Worm (Caenorhabditis elegans): ENCODE data around the gene irg-5.

irg-5 gene

DNA sequence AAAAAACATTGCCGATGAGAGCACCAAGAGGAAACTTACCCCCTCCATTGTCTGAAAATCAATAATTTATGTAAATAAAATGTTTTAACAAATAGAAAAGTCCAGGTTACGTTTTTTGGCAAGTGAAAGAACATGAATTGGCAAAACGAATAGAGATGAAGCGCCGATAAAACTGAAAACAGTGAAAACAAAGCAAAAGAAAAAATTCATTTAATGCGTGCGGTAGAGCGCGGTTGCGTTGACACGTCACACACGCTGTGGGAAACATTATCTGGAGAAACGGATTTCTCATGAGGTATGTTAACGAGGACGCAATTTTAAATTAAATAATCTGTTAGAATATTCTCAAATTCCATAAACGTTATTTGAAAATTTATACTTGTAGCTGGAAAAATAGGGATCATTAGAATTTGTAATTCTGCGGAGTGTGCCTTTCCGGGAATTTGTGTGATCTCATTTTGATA lies 23.0 kb downstream of the irg-5 start, which contains the start of gene zipt-9 (continued):
- TF ChIP-seq ZK185.1 (tag; optimal IDR thresholded peaks at IDR 0.05; ENCODE audit: poor library complexity, severe bottlenecking): peak; percentile 84
- peak; percentile 94 for TF ChIP-seq mcd-1 (GFP tag; IDR thresholded peaks at IDR 0.05)
- no peak for TF ChIP-seq Y67H2A.10 (GFP tag; conservative IDR thresholded peaks at IDR 0.05)
- peak; percentile 23 for TF ChIP-seq F22D6.2 (tag; optimal IDR thresholded peaks at IDR 0.05)
- peak; percentile 57 for TF ChIP-seq hmg-1.2 (GFP tag; IDR thresholded peaks at IDR 0.05)
- no peak for TF ChIP-seq let-526 (GFP tag; IDR thresholded peaks at IDR 0.05)
- TF ChIP-seq ztf-22 (GFP tag; optimal IDR thresholded peaks at IDR 0.05): no peak
- no peak; the same call in 1 of the 2 replicates for TF ChIP-seq madf-6 (GFP tag; IDR thresholded peaks at IDR 0.05)
- peak; percentile 47; the same call in 1 of the 2 replicates for TF ChIP-seq D2030.7 (GFP tag; IDR thresholded peaks at IDR 0.05)
- no peak for TF ChIP-seq mxl-1 (tag; optimal IDR thresholded peaks at IDR 0.05)
- peak; percentile 15; the same call in 1 of the 2 replicates for TF ChIP-seq F33H1.4 (GFP tag; IDR thresholded peaks at IDR 0.05)
- no peak for TF ChIP-seq zim-3 (tag; optimal IDR thresholded peaks at IDR 0.05)
- no peak for TF ChIP-seq T26A5.8 (tag; optimal IDR thresholded peaks at IDR 0.05)
- TF ChIP-seq akir-1 (GFP tag; optimal IDR thresholded peaks at IDR 0.05): peak; percentile 35
- TF ChIP-seq him-1 (tag; optimal IDR thresholded peaks at IDR 0.05): peak; percentile 24
- no peak for TF ChIP-seq hsf-1 (GFP tag; IDR thresholded peaks at IDR 0.05)
- peak; percentile 64 for TF ChIP-seq K12H6.12 (tag; optimal IDR thresholded peaks at IDR 0.05)
- TF ChIP-seq ceh-91 (GFP tag; IDR thresholded peaks at IDR 0.05): peak; percentile 54
- TF ChIP-seq tbp1 (GFP tag; optimal IDR thresholded peaks at IDR 0.05): peak; percentile 36
- TF ChIP-seq F49E8.2 (tag; optimal IDR thresholded peaks at IDR 0.05; ENCODE audit: insufficient read depth): peak; percentile 22
- peak; percentile 57 for TF ChIP-seq lsl-1 (GFP tag; optimal IDR thresholded peaks at IDR 0.05)
- TF ChIP-seq Y79H2A.3 (GFP tag; conservative IDR thresholded peaks at IDR 0.05): no peak
- peak; percentile 80 for TF ChIP-seq attf-5 (GFP tag; optimal IDR thresholded peaks at IDR 0.05)
- TF ChIP-seq aptf-2 (GFP tag; conservative IDR thresholded peaks at IDR 0.05): 0 out of 2 replicates have a peak, but pooled peaks have one; percentile 14
- no peak for TF ChIP-seq F57C9.4 (tag; optimal IDR thresholded peaks at IDR 0.05)
- TF ChIP-seq dox-1 (GFP tag; IDR thresholded peaks at IDR 0.05): peak; percentile 80
- TF ChIP-seq nhr-80 (tag; optimal IDR thresholded peaks at IDR 0.05): peak; percentile 49
- TF ChIP-seq bed-2 (GFP tag; IDR thresholded peaks at IDR 0.05): 0 out of 2 replicates have a peak, but pooled peaks have one; percentile 44
- TF ChIP-seq let-607 (tag; optimal IDR thresholded peaks at IDR 0.05): peak in 1 of 2 experiments; percentile 44
- TF ChIP-seq unc-130 (GFP tag; optimal IDR thresholded peaks at IDR 0.05): peak; percentile 15

DNA sequence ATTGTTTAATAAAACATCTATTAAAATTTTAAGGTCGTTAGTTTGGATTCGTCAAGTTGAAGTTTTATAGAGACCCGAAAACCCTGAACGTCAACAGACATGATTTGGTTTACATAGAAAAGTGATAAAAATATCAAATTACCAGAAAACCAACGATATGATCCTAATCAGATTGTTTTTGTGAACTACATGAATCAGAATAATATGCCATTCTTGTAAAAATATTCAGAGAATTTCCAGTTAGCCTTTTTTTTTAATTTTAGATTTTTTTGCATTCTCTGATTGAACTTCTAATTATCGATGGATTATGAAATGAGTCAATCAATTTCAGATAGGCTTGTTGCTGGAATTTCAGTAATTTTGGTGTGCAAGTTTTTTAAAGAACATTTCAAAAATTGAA lies 27.2 kb downstream of the irg-5 start, which contains the start of gene srx-96:
Gene srx-96 (plus strand): TSS at position 301 of the 400 bp plus-strand sequence.
- no peak for TF ChIP-seq nhr-120 (GFP tag; IDR thresholded peaks at IDR 0.05)
- TF ChIP-seq F39B2.1 (GFP tag; IDR thresholded peaks at IDR 0.05): no peak
- TF ChIP-seq sea-2 (GFP tag; IDR thresholded peaks at IDR 0.05): no peak
- TF ChIP-seq mel-28 (tag; optimal IDR thresholded peaks at IDR 0.05; ENCODE audit: borderline replicate concordance): no peak
- TF ChIP-seq K12H6.12 (tag; optimal IDR thresholded peaks at IDR 0.05): no peak
- TF ChIP-seq lin-35 (GFP tag; optimal IDR thresholded peaks at IDR 0.05): no peak
- no peak for TF ChIP-seq cebp-1 (GFP tag; IDR thresholded peaks at IDR 0.05)
- no peak for TF ChIP-seq cebp-1 (tag; optimal IDR thresholded peaks at IDR 0.05)
- no peak for TF ChIP-seq egl-18 (GFP tag; IDR thresholded peaks at IDR 0.05)
- TF ChIP-seq nfyb-1 (GFP tag; IDR thresholded peaks at IDR 0.05): no peak
- TF ChIP-seq B0336.3 (GFP tag; IDR thresholded peaks at IDR 0.05): no peak
- TF ChIP-seq repo-1 (tag; optimal IDR thresholded peaks at IDR 0.05): no peak

Data from whole organism, young adult.